Fruit fly (Drosophila melanogaster) whole organism, prepupa: Measurements from ENCODE around the gene atms.

ENCODE experiments used
- Blimp-1 ChIP-seq: fragments of 200-800 bp; sonication (Bioruptor generic); optimal IDR thresholded peaks from 3 replicates; lab custom pipeline; 2017; ENCODE audit warnings: missing biosample characterization, missing genetic modification characterization, mild to moderate bottlenecking, moderate library complexity, missing genetic modification reagents
- CG10631 ChIP-seq: fragments of 200-800 bp; sonication (Bioruptor generic); optimal IDR thresholded peaks from 2 replicates; lab custom pipeline; 2016; ENCODE audit warnings: missing biosample characterization, missing genetic modification characterization
- CG10669 ChIP-seq: fragments of 200-800 bp; sonication (Bioruptor generic); optimal IDR thresholded peaks from 3 replicates; lab custom pipeline; 2018; ENCODE audit warnings: missing biosample characterization, mild to moderate bottlenecking, missing genetic modification characterization, moderate library complexity
- CG11762 ChIP-seq: fragments of 200-800 bp; sonication (Bioruptor generic); optimal IDR thresholded peaks from 3 replicates; lab custom pipeline; 2016; ENCODE audit warnings: missing biosample characterization, missing genetic modification characterization; ENCODE audit not compliant: insufficient read depth
- CG11902 ChIP-seq: fragments of 200-800 bp; sonication (Bioruptor generic); optimal IDR thresholded peaks from 3 replicates; lab custom pipeline; 2016; ENCODE audit warnings: missing biosample characterization, missing genetic modification characterization
- CG1621 ChIP-seq: fragments of 200-800 bp; sonication (Bioruptor generic); optimal IDR thresholded peaks from 3 replicates; lab custom pipeline; 2018; ENCODE audit warnings: missing biosample characterization, mild to moderate bottlenecking, missing genetic modification characterization
- CG3032 ChIP-seq: fragments of 200-800 bp; optimal IDR thresholded peaks from 2 replicates; lab custom pipeline; 2019; ENCODE audit warnings: missing biosample characterization, mild to moderate bottlenecking, missing genetic modification characterization, moderate library complexity
- CG31627 ChIP-seq: fragments of 200-800 bp; sonication (Bioruptor generic); optimal IDR thresholded peaks from 3 replicates; lab custom pipeline; 2016; ENCODE audit warnings: missing biosample characterization, missing genetic modification characterization
- CG32006 ChIP-seq: fragments of 200-800 bp; sonication (Bioruptor generic); optimal IDR thresholded peaks from 3 replicates; lab custom pipeline; 2017; ENCODE audit warnings: missing biosample characterization, mild to moderate bottlenecking, missing genetic modification characterization
- CG34406 ChIP-seq: fragments of 200-800 bp; sonication (Bioruptor generic); optimal IDR thresholded peaks from 3 replicates; lab custom pipeline; 2016; ENCODE audit warnings: missing biosample characterization, missing genetic modification characterization
- CG6163 ChIP-seq: fragments of 200-800 bp; sonication (Bioruptor generic); IDR thresholded peaks from 3 replicates; pipeline ENCODE4 v1.3.6; 2022; ENCODE audit warnings: missing biosample characterization, missing genetic modification characterization
- CG6276 ChIP-seq: fragments of 200-800 bp; sonication (Bioruptor generic); optimal IDR thresholded peaks from 2 replicates; lab custom pipeline; 2017; ENCODE audit warnings: missing biosample characterization, mild to moderate bottlenecking, missing genetic modification characterization
- CG6792 ChIP-seq: fragments of 200-800 bp; sonication (Bioruptor generic); optimal IDR thresholded peaks from 3 replicates; lab custom pipeline; 2016; ENCODE audit warnings: missing biosample characterization, missing genetic modification characterization
- CG6854 ChIP-seq: fragments of 200-800 bp; sonication (Bioruptor generic); optimal IDR thresholded peaks from 2 replicates; lab custom pipeline; 2017; ENCODE audit warnings: missing biosample characterization, mild to moderate bottlenecking, missing genetic modification characterization
- CG8119 ChIP-seq: fragments of 200-800 bp; sonication (Bioruptor generic); IDR thresholded peaks from 3 replicates; pipeline ENCODE4 v1.3.6; 2022; ENCODE audit warnings: missing biosample characterization, missing genetic modification characterization
- Eip75B ChIP-seq: fragments of 200-800 bp; sonication (Bioruptor generic); optimal IDR thresholded peaks from 3 replicates; lab custom pipeline; 2016; ENCODE audit warnings: missing biosample characterization, missing genetic modification characterization
- Eip78C ChIP-seq: fragments of 200-800 bp; sonication (Bioruptor generic); peaks from one replicate; lab custom pipeline; 2016; ENCODE audit warnings: missing biosample characterization, missing genetic modification characterization
- Eip93F ChIP-seq: fragments of 200-800 bp; sonication (Bioruptor generic); optimal IDR thresholded peaks from 2 replicates; lab custom pipeline; 2016; ENCODE audit warnings: missing biosample characterization, mild to moderate bottlenecking, missing genetic modification characterization
- Hr38 ChIP-seq: sonication (Bioruptor generic); optimal IDR thresholded peaks from 2 replicates; lab custom pipeline; 2016; ENCODE audit warnings: missing biosample characterization, missing genetic modification characterization
- Hr4 ChIP-seq: fragments of 200-800 bp; sonication (Bioruptor generic); optimal IDR thresholded peaks from 3 replicates; lab custom pipeline; 2016; ENCODE audit warnings: missing biosample characterization, missing genetic modification characterization
- Met ChIP-seq: fragments of 200-800 bp; sonication (Bioruptor generic); optimal IDR thresholded peaks from 3 replicates; lab custom pipeline; 2016; ENCODE audit warnings: missing biosample characterization, missing genetic modification characterization
- Sox102F ChIP-seq: fragments of 200-800 bp; sonication (Bioruptor generic); optimal IDR thresholded peaks from 2 replicates; lab custom pipeline; 2016; ENCODE audit warnings: missing biosample characterization, mild to moderate bottlenecking, missing genetic modification characterization
- Sox14 ChIP-seq: fragments of 200-800 bp; sonication (Bioruptor generic); optimal IDR thresholded peaks from 3 replicates; lab custom pipeline; 2016; ENCODE audit warnings: missing biosample characterization, missing genetic modification characterization
- Sox15 ChIP-seq: fragments of 200-800 bp; sonication (Bioruptor generic); optimal IDR thresholded peaks from 3 replicates; lab custom pipeline; 2016; ENCODE audit warnings: missing biosample characterization, missing genetic modification characterization
- achi ChIP-seq: fragments of 200-800 bp; sonication (Bioruptor generic); optimal IDR thresholded peaks from 3 replicates; lab custom pipeline; 2016; ENCODE audit warnings: missing biosample characterization, missing genetic modification characterization
- acj6 ChIP-seq: fragments of 200-800 bp; sonication (Bioruptor generic); optimal IDR thresholded peaks from 3 replicates; lab custom pipeline; 2016; ENCODE audit warnings: missing biosample characterization, missing genetic modification characterization
- cyc ChIP-seq: fragments of 200-800 bp; sonication (Bioruptor generic); optimal IDR thresholded peaks from 3 replicates; lab custom pipeline; 2016; ENCODE audit warnings: missing biosample characterization, missing genetic modification characterization
- dac ChIP-seq: fragments of 200-800 bp; sonication (Bioruptor generic); optimal IDR thresholded peaks from 2 replicates; lab custom pipeline; 2017; ENCODE audit warnings: missing biosample characterization, mild to moderate bottlenecking, missing genetic modification characterization
- eg ChIP-seq: fragments of 200-800 bp; sonication (Bioruptor generic); IDR thresholded peaks from 3 replicates; pipeline ENCODE4 v1.3.6; 2022; ENCODE audit warnings: missing biosample characterization, missing genetic modification characterization
- esn ChIP-seq: fragments of 200-800 bp; sonication (Bioruptor generic); optimal IDR thresholded peaks from 2 replicates; lab custom pipeline; 2016; ENCODE audit warnings: missing biosample characterization, mild to moderate bottlenecking, missing genetic modification characterization, moderate library complexity
- fd59A ChIP-seq: fragments of 200-800 bp; sonication (Bioruptor generic); optimal IDR thresholded peaks from 2 replicates; lab custom pipeline; 2017; ENCODE audit warnings: missing biosample characterization, mild to moderate bottlenecking, missing genetic modification characterization, missing genetic modification reagents
- fkh ChIP-seq: fragments of 200-800 bp; sonication (Bioruptor generic); optimal IDR thresholded peaks from 3 replicates; lab custom pipeline; 2017; ENCODE audit warnings: missing biosample characterization, mild to moderate bottlenecking, missing genetic modification characterization, moderate library complexity
- lz ChIP-seq: fragments of 200-800 bp; sonication (Bioruptor generic); optimal IDR thresholded peaks from 3 replicates; lab custom pipeline; 2016; ENCODE audit warnings: missing biosample characterization, missing genetic modification characterization
- pdm3 ChIP-seq: fragments of 200-800 bp; sonication (Bioruptor generic); optimal IDR thresholded peaks from 3 replicates; lab custom pipeline; 2016; ENCODE audit warnings: missing biosample characterization, missing genetic modification characterization
- salr ChIP-seq, 2 experiments: fragments of 200-800 bp; sonication (Bioruptor generic); optimal IDR thresholded peaks; 3 replicates each; lab custom pipeline; 2016 to 2018; ENCODE audit warnings: missing biosample characterization in 2 of 2, missing genetic modification characterization in 2 of 2, mild to moderate bottlenecking in 1 of 2
- spab ChIP-seq: fragments of 200-800 bp; sonication (Bioruptor generic); optimal IDR thresholded peaks from 2 replicates; lab custom pipeline; 2017; ENCODE audit warnings: missing biosample characterization, mild to moderate bottlenecking, missing genetic modification characterization, missing genetic modification reagents
- ss ChIP-seq, 2 experiments: fragments of 200-800 bp; sonication (Bioruptor generic); optimal IDR thresholded peaks; 2 replicates in 1 of 2; 3 replicates in 1 of 2; lab custom pipeline; 2017 to 2018; ENCODE audit warnings: mild to moderate bottlenecking in 2 of 2, missing biosample characterization in 2 of 2, missing genetic modification characterization in 2 of 2, moderate library complexity in 1 of 2
- topi ChIP-seq: fragments of 200-800 bp; sonication (Bioruptor generic); optimal IDR thresholded peaks from 3 replicates; lab custom pipeline; 2016; ENCODE audit warnings: missing biosample characterization, missing genetic modification characterization
- vri ChIP-seq: fragments of 200-800 bp; sonication (Bioruptor generic); optimal IDR thresholded peaks from 3 replicates; lab custom pipeline; 2016; ENCODE audit warnings: missing biosample characterization, mild to moderate bottlenecking, missing genetic modification characterization

The atms gene

dm6 chr3R:4811936-4812534, 62.2 kb downstream of the atms start, which contains the start of the genes Hus1-like and ctrip (continued):
- TF ChIP-seq achi (GFP tag; lab: Kevin White, UChicago) = no peak

- no peak for TF ChIP-seq Eip75B (GFP tag; lab: Kevin White, UChicago)
- TF ChIP-seq esn (GFP tag; lab: Kevin White, UChicago) = peak; percentile 45
- peak; percentile 29 for TF ChIP-seq CG34406
- no peak for TF ChIP-seq CG6276 (GFP tag; lab: Kevin White, UChicago)
- TF ChIP-seq ss (GFP tag; optimal IDR thresholded peaks at IDR 0.05; lab: Kevin White, UChicago) = peak; percentile 46 to 67
- no peak for TF ChIP-seq Eip93F (GFP tag; lab: Kevin White, UChicago)
- TF ChIP-seq CG1621 (tag; lab: Kevin White, UChicago) = no peak
- TF ChIP-seq vri = peak; percentile 54
- TF ChIP-seq cyc (GFP tag; lab: Kevin White, UChicago) = peak; percentile 36
- peak; percentile 32 for TF ChIP-seq topi
- TF ChIP-seq CG11902 = peak; percentile 2
- TF ChIP-seq Blimp-1 = no peak
- TF ChIP-seq CG32006 (GFP tag; lab: Kevin White, UChicago) = no peak
- TF ChIP-seq CG10669 (GFP tag; lab: Kevin White, UChicago) = no peak
- TF ChIP-seq CG31627 = peak; percentile 31
- peak; percentile 44 for TF ChIP-seq lz (GFP tag; lab: Kevin White, UChicago)
- TF ChIP-seq CG3032 = peak; percentile 50
- TF ChIP-seq fkh = peak; percentile 99
- peak; percentile 63; the same call in 2 of the 3 replicates for TF ChIP-seq CG6163
- TF ChIP-seq CG6792 = no peak
- peak; percentile 63 for TF ChIP-seq Sox14 (GFP tag; lab: Kevin White, UChicago)
- no peak for TF ChIP-seq fd59A (GFP tag; lab: Kevin White, UChicago)
- TF ChIP-seq CG6854 (GFP tag; lab: Kevin White, UChicago) = peak; percentile 37
- no peak for TF ChIP-seq Sox15
- peak in 1 of 2 experiments; percentile 21 for TF ChIP-seq salr (GFP tag; optimal IDR thresholded peaks at IDR 0.05; lab: Kevin White, UChicago)
- TF ChIP-seq Sox102F = no peak
- peak; percentile 31; the same call in 1 of the 3 replicates for TF ChIP-seq CG8119 (GFP tag; lab: Robert Waterston, UW)
- no peak for TF ChIP-seq Eip78C (GFP tag; lab: Kevin White, UChicago)
- TF ChIP-seq, all 60 proteins: peak for 16
Measured at dm6 chr3R:4813172-4813716, 63.4 kb downstream of the atms start.

dm6 chr3R:4814677-4815076, 64.8 kb downstream of the atms start:
- TF ChIP-seq fkh (peak; percentile 45), CG11762 (no peak)

dm6 chr3R:4816018-4816417, 66.2 kb downstream of the atms start, which contains the start of gene BBS5:
Gene BBS5 (plus strand): TSS chr3R:4816318.
- no peak for TF ChIP-seq fkh
- no peak for TF ChIP-seq eg (GFP tag; lab: Robert Waterston, UW)
- no peak for TF ChIP-seq CG10631 (GFP tag; lab: Kevin White, UChicago)
- no peak for TF ChIP-seq salr (GFP tag; optimal IDR thresholded peaks at IDR 0.05; lab: Kevin White, UChicago)
- no peak for TF ChIP-seq CG8119 (GFP tag; lab: Robert Waterston, UW)
- no peak for TF ChIP-seq achi (GFP tag; lab: Kevin White, UChicago)
- no peak for TF ChIP-seq Hr38 (GFP tag; lab: Kevin White, UChicago)
- TF ChIP-seq Met = no peak
- TF ChIP-seq dac (GFP tag; lab: Kevin White, UChicago) = no peak
- TF ChIP-seq Hr4 = no peak
- TF ChIP-seq spab (GFP tag; lab: Kevin White, UChicago) = no peak
- no peak for TF ChIP-seq fd59A (GFP tag; lab: Kevin White, UChicago)
- no peak for TF ChIP-seq CG6276 (GFP tag; lab: Kevin White, UChicago)
- TF ChIP-seq pdm3 (GFP tag; lab: Kevin White, UChicago) = no peak
- no peak for TF ChIP-seq lz (GFP tag; lab: Kevin White, UChicago)
- TF ChIP-seq acj6 (GFP tag; lab: Kevin White, UChicago) = no peak
